Worm (Caenorhabditis elegans): ENCODE measurements around the gene cct-5.

ce11 chrIII:4494541-4495010 is 13.3 kb downstream of the cct-5 start:
- no peak for TF ChIP-seq W03F9.2 (tag; optimal IDR thresholded peaks at IDR 0.05)
- no peak for TF ChIP-seq him-1 (tag; optimal IDR thresholded peaks at IDR 0.05)
